Fruit fly (Drosophila melanogaster) whole organism, prepupa: ENCODE data around the gene CG7724.

Experiments
- CG10631 ChIP-seq: fragments of 200-800 bp; sonication (Bioruptor generic); optimal IDR thresholded peaks from 2 replicates; lab custom pipeline; 2016; ENCODE audit warnings: missing biosample characterization, missing genetic modification characterization
- CG10669 ChIP-seq: fragments of 200-800 bp; sonication (Bioruptor generic); optimal IDR thresholded peaks from 3 replicates; lab custom pipeline; 2018; ENCODE audit warnings: missing biosample characterization, mild to moderate bottlenecking, missing genetic modification characterization, moderate library complexity
- CG11762 ChIP-seq: fragments of 200-800 bp; sonication (Bioruptor generic); optimal IDR thresholded peaks from 3 replicates; lab custom pipeline; 2016; ENCODE audit warnings: missing biosample characterization, missing genetic modification characterization; ENCODE audit not compliant: insufficient read depth
- CG1621 ChIP-seq: fragments of 200-800 bp; sonication (Bioruptor generic); optimal IDR thresholded peaks from 3 replicates; lab custom pipeline; 2018; ENCODE audit warnings: missing biosample characterization, mild to moderate bottlenecking, missing genetic modification characterization
- CG3919 ChIP-seq: fragments of 200-800 bp; sonication (Bioruptor generic); optimal IDR thresholded peaks from 3 replicates; lab custom pipeline; 2016; ENCODE audit warnings: missing biosample characterization, missing genetic modification characterization
- CG4318 ChIP-seq: fragments of 200-800 bp; sonication (Bioruptor generic); optimal IDR thresholded peaks from 3 replicates; lab custom pipeline; 2017; ENCODE audit warnings: missing biosample characterization, mild to moderate bottlenecking, missing genetic modification characterization
- CG6163 ChIP-seq: fragments of 200-800 bp; sonication (Bioruptor generic); IDR thresholded peaks from 3 replicates; pipeline ENCODE4 v1.3.6; 2022; ENCODE audit warnings: missing biosample characterization, missing genetic modification characterization
- CG6792 ChIP-seq: fragments of 200-800 bp; sonication (Bioruptor generic); optimal IDR thresholded peaks from 3 replicates; lab custom pipeline; 2016; ENCODE audit warnings: missing biosample characterization, missing genetic modification characterization
- CG6808 ChIP-seq: fragments of 200-800 bp; sonication (Bioruptor generic); optimal IDR thresholded peaks from 3 replicates; lab custom pipeline; 2017; ENCODE audit warnings: missing biosample characterization, missing genetic modification characterization, mild to moderate bottlenecking, moderate library complexity, missing genetic modification reagents
- CG7368 ChIP-seq: fragments of 200-800 bp; sonication (Bioruptor generic); optimal IDR thresholded peaks from 3 replicates; lab custom pipeline; 2016; ENCODE audit warnings: missing biosample characterization, missing genetic modification characterization
- CG8119 ChIP-seq: fragments of 200-800 bp; sonication (Bioruptor generic); IDR thresholded peaks from 3 replicates; pipeline ENCODE4 v1.3.6; 2022; ENCODE audit warnings: missing biosample characterization, missing genetic modification characterization
- CG8319 ChIP-seq: fragments of 200-800 bp; sonication (Bioruptor generic); optimal IDR thresholded peaks from 3 replicates; lab custom pipeline; 2016; ENCODE audit warnings: missing biosample characterization, missing genetic modification characterization
- CG8632 ChIP-seq: fragments of 200-800 bp; sonication (Bioruptor generic); optimal IDR thresholded peaks from 3 replicates; lab custom pipeline; 2016; ENCODE audit warnings: missing biosample characterization, missing genetic modification characterization
- CG9139 ChIP-seq: fragments of 200-800 bp; sonication (Bioruptor generic); optimal IDR thresholded peaks from 3 replicates; lab custom pipeline; 2017; ENCODE audit warnings: missing biosample characterization, mild to moderate bottlenecking, missing genetic modification characterization
- Eip78C ChIP-seq: fragments of 200-800 bp; sonication (Bioruptor generic); peaks from one replicate; lab custom pipeline; 2016; ENCODE audit warnings: missing biosample characterization, missing genetic modification characterization
- Eip93F ChIP-seq: fragments of 200-800 bp; sonication (Bioruptor generic); optimal IDR thresholded peaks from 2 replicates; lab custom pipeline; 2016; ENCODE audit warnings: missing biosample characterization, mild to moderate bottlenecking, missing genetic modification characterization
- Hr4 ChIP-seq: fragments of 200-800 bp; sonication (Bioruptor generic); optimal IDR thresholded peaks from 3 replicates; lab custom pipeline; 2016; ENCODE audit warnings: missing biosample characterization, missing genetic modification characterization
- Met ChIP-seq: fragments of 200-800 bp; sonication (Bioruptor generic); optimal IDR thresholded peaks from 3 replicates; lab custom pipeline; 2016; ENCODE audit warnings: missing biosample characterization, missing genetic modification characterization
- OdsH ChIP-seq: fragments of 200-800 bp; sonication (Bioruptor generic); optimal IDR thresholded peaks from 3 replicates; lab custom pipeline; 2016; ENCODE audit warnings: missing biosample characterization, missing genetic modification characterization
- Sox102F ChIP-seq: fragments of 200-800 bp; sonication (Bioruptor generic); optimal IDR thresholded peaks from 2 replicates; lab custom pipeline; 2016; ENCODE audit warnings: missing biosample characterization, mild to moderate bottlenecking, missing genetic modification characterization
- Sox15 ChIP-seq: fragments of 200-800 bp; sonication (Bioruptor generic); optimal IDR thresholded peaks from 3 replicates; lab custom pipeline; 2016; ENCODE audit warnings: missing biosample characterization, missing genetic modification characterization
- achi ChIP-seq: fragments of 200-800 bp; sonication (Bioruptor generic); optimal IDR thresholded peaks from 3 replicates; lab custom pipeline; 2016; ENCODE audit warnings: missing biosample characterization, missing genetic modification characterization
- dac ChIP-seq: fragments of 200-800 bp; sonication (Bioruptor generic); optimal IDR thresholded peaks from 2 replicates; lab custom pipeline; 2017; ENCODE audit warnings: missing biosample characterization, mild to moderate bottlenecking, missing genetic modification characterization
- dsx ChIP-seq: fragments of 200-800 bp; optimal IDR thresholded peaks from 3 replicates; lab custom pipeline; 2019; ENCODE audit warnings: missing biosample characterization, mild to moderate bottlenecking, missing genetic modification characterization, moderate library complexity; ENCODE audit not compliant: poor library complexity, severe bottlenecking
- eg ChIP-seq: fragments of 200-800 bp; sonication (Bioruptor generic); IDR thresholded peaks from 3 replicates; pipeline ENCODE4 v1.3.6; 2022; ENCODE audit warnings: missing biosample characterization, missing genetic modification characterization
- fd59A ChIP-seq: fragments of 200-800 bp; sonication (Bioruptor generic); optimal IDR thresholded peaks from 2 replicates; lab custom pipeline; 2017; ENCODE audit warnings: missing biosample characterization, mild to moderate bottlenecking, missing genetic modification characterization, missing genetic modification reagents
- fkh ChIP-seq: fragments of 200-800 bp; sonication (Bioruptor generic); optimal IDR thresholded peaks from 3 replicates; lab custom pipeline; 2017; ENCODE audit warnings: missing biosample characterization, mild to moderate bottlenecking, missing genetic modification characterization, moderate library complexity
- net ChIP-seq: fragments of 200-800 bp; sonication (Bioruptor generic); optimal IDR thresholded peaks from 3 replicates; lab custom pipeline; 2016; ENCODE audit warnings: missing biosample characterization, missing genetic modification characterization
- pdm3 ChIP-seq: fragments of 200-800 bp; sonication (Bioruptor generic); optimal IDR thresholded peaks from 3 replicates; lab custom pipeline; 2016; ENCODE audit warnings: missing biosample characterization, missing genetic modification characterization
- salr ChIP-seq, 2 experiments: fragments of 200-800 bp; sonication (Bioruptor generic); optimal IDR thresholded peaks; 3 replicates each; lab custom pipeline; 2016 to 2018; ENCODE audit warnings: missing biosample characterization in 2 of 2, missing genetic modification characterization in 2 of 2, mild to moderate bottlenecking in 1 of 2
- spab ChIP-seq: fragments of 200-800 bp; sonication (Bioruptor generic); optimal IDR thresholded peaks from 2 replicates; lab custom pipeline; 2017; ENCODE audit warnings: missing biosample characterization, mild to moderate bottlenecking, missing genetic modification characterization, missing genetic modification reagents
- ss ChIP-seq, 2 experiments: fragments of 200-800 bp; sonication (Bioruptor generic); optimal IDR thresholded peaks; 2 replicates in 1 of 2; 3 replicates in 1 of 2; lab custom pipeline; 2017 to 2018; ENCODE audit warnings: mild to moderate bottlenecking in 2 of 2, missing biosample characterization in 2 of 2, missing genetic modification characterization in 2 of 2, moderate library complexity in 1 of 2
- svp ChIP-seq: fragments of 200-800 bp; sonication (Bioruptor generic); peaks from one replicate; lab custom pipeline; 2016; ENCODE audit warnings: missing biosample characterization, missing genetic modification characterization
- vri ChIP-seq: fragments of 200-800 bp; sonication (Bioruptor generic); optimal IDR thresholded peaks from 3 replicates; lab custom pipeline; 2016; ENCODE audit warnings: missing biosample characterization, mild to moderate bottlenecking, missing genetic modification characterization

CG7724 gene

dm6 chr3L:17007041-17007471 is 48.4 kb upstream of the CG7724 start (continued):
- peak; percentile 17 for TF ChIP-seq CG6792 (GFP tag; lab: Kevin White, UChicago)
- TF ChIP-seq achi (GFP tag; lab: Kevin White, UChicago), result peak; percentile 45
- TF ChIP-seq spab, result peak; percentile 51
- no peak for TF ChIP-seq dac
- TF ChIP-seq CG6808 (GFP tag; lab: Kevin White, UChicago), result peak; percentile 51
- TF ChIP-seq CG8119 (GFP tag; lab: Robert Waterston, UW), result peak; percentile 69
- TF ChIP-seq CG1621 (tag; lab: Kevin White, UChicago), result peak; percentile 11
- peak; percentile 51 for TF ChIP-seq net (GFP tag; lab: Kevin White, UChicago)
- peak; percentile 29 for TF ChIP-seq CG8319 (GFP tag; lab: Kevin White, UChicago)
- TF ChIP-seq CG9139 (GFP tag; lab: Kevin White, UChicago), result no peak
- peak; percentile 75 for TF ChIP-seq CG6163
- TF ChIP-seq Hr4 (GFP tag; lab: Kevin White, UChicago), result peak; percentile 50
- peak; percentile 25 for TF ChIP-seq CG11762
- peak; percentile 54 for TF ChIP-seq pdm3 (GFP tag; lab: Kevin White, UChicago)
- TF ChIP-seq CG10669, result peak; percentile 39
- peak; percentile 22 for TF ChIP-seq fd59A (GFP tag; lab: Kevin White, UChicago)
- TF ChIP-seq Sox102F (GFP tag; lab: Kevin White, UChicago), result peak; percentile 23

dm6 chr3L:17007496-17007895 is 47.9 kb upstream of the CG7724 start:
- no peak for TF ChIP-seq dac
- TF ChIP-seq fkh, result peak; percentile 58

- no peak for TF ChIP-seq eg (GFP tag; lab: Robert Waterston, UW)
- TF ChIP-seq CG11762, result no peak
- TF ChIP-seq CG8632 (GFP tag; lab: Kevin White, UChicago), result no peak
- TF ChIP-seq CG4318 (GFP tag; lab: Kevin White, UChicago), result no peak
- no peak for TF ChIP-seq Met (GFP tag; lab: Kevin White, UChicago)
- no peak for TF ChIP-seq OdsH (GFP tag; lab: Kevin White, UChicago)
- TF ChIP-seq ss (GFP tag; optimal IDR thresholded peaks at IDR 0.05; lab: Kevin White, UChicago), result no peak
- TF ChIP-seq Eip93F (GFP tag; lab: Kevin White, UChicago), result no peak
- no peak for TF ChIP-seq CG3919
- TF ChIP-seq achi (GFP tag; lab: Kevin White, UChicago), result no peak
- TF ChIP-seq CG8319 (GFP tag; lab: Kevin White, UChicago), result no peak
- TF ChIP-seq CG10631 (GFP tag; lab: Kevin White, UChicago), result no peak
- TF ChIP-seq Sox15, result no peak
- TF ChIP-seq net (GFP tag; lab: Kevin White, UChicago), result no peak
- no peak for TF ChIP-seq dsx (GFP tag; lab: Kevin White, UChicago)
- no peak for TF ChIP-seq CG6808 (GFP tag; lab: Kevin White, UChicago)
These were observed 47.5 kb upstream of the CG7724 start for dm6 chr3L:17007945-17008344.

- TF ChIP-seq svp (GFP tag; lab: Kevin White, UChicago) (peak; percentile 42), vri (peak; percentile 74), Eip93F (GFP tag; lab: Kevin White, UChicago) (peak; percentile 65), salr (GFP tag; optimal IDR thresholded peaks at IDR 0.05; lab: Kevin White, UChicago) (no peak), Eip78C (peak; percentile 39), CG7368 (no peak), fkh (peak; percentile 41), CG8119 (GFP tag; lab: Robert Waterston, UW) (no peak), CG6163 (0 out of 3 replicates have a peak, but pooled peaks have one; percentile 21)
These were observed 46.5 kb upstream of the CG7724 start for dm6 chr3L:17008911-17009364.
